Worm (Caenorhabditis elegans) whole organism, early embryonic: ENCODE measurements around the gene Y57G11C.1144.

Experiments
- B0310.2 ChIP-seq: sonication (generic microtip); optimal IDR thresholded peaks from 2 replicates; lab custom pipeline; 2016; ENCODE audit warnings: mild to moderate bottlenecking, missing genetic modification characterization, missing compliant biosample characterization
- F13C5.2 ChIP-seq: sonication (generic microtip); optimal IDR thresholded peaks from 2 replicates; lab custom pipeline; 2017; ENCODE audit warnings: mild to moderate bottlenecking, missing genetic modification characterization, inconsistent platforms, missing compliant biosample characterization
- ama-1 ChIP-seq: fragments of 150-350 bp; optimal IDR thresholded peaks from 2 replicates; lab custom pipeline; 2014
- ets-7 ChIP-seq: sonication (generic microtip); optimal IDR thresholded peaks from 2 replicates; lab custom pipeline; 2016; ENCODE audit warnings: missing genotype, missing genetic modification characterization, missing compliant biosample characterization
- flt-1 ChIP-seq: fragments of 200-800 bp; sonication (Bioruptor generic); IDR thresholded peaks from 2 replicates; pipeline ENCODE4 v1.3.6; 2022; ENCODE audit warnings: missing genetic modification characterization, missing compliant biosample characterization
- hmbx-1 ChIP-seq: sonication (generic microtip); optimal IDR thresholded peaks from 2 replicates; lab custom pipeline; 2016; ENCODE audit warnings: mild to moderate bottlenecking, missing genetic modification characterization, missing compliant biosample characterization
- hmg-4 ChIP-seq: fragments of 200-800 bp; sonication (Bioruptor generic); optimal IDR thresholded peaks from 2 replicates; lab custom pipeline; 2018; ENCODE audit warnings: mild to moderate bottlenecking, missing genetic modification characterization, missing compliant biosample characterization
- hnd-1 ChIP-seq: sonication (generic microtip); optimal IDR thresholded peaks from 2 replicates; lab custom pipeline; 2016; ENCODE audit warnings: missing genetic modification characterization, missing compliant biosample characterization
- sea-1 ChIP-seq: fragments of 200-800 bp; sonication (Bioruptor generic); conservative IDR thresholded peaks from 2 replicates; pipeline ENCODE4 v1.3.6; 2022; ENCODE audit warnings: missing genetic modification characterization, missing compliant biosample characterization
- tra-4 ChIP-seq: sonication (generic microtip); optimal IDR thresholded peaks from 2 replicates; lab custom pipeline; 2017; ENCODE audit warnings: missing genetic modification characterization, missing compliant biosample characterization

ce11 chrIV:14954842-14955241 lies 17.7 kb downstream of the Y57G11C.1144 start:
- TF ChIP-seq ama-1 (lab: Kevin White, UChicago) = no peak
- TF ChIP-seq sea-1 (GFP tag; lab: Robert Waterston, UW) = no peak
- no peak for TF ChIP-seq B0310.2 (tag; lab: Kevin White, UChicago)
- TF ChIP-seq tra-4 (tag; lab: Kevin White, UChicago) = no peak
- no peak for TF ChIP-seq F13C5.2 (tag; lab: Kevin White, UChicago)
- TF ChIP-seq hmg-4 = no peak
- no peak for TF ChIP-seq hnd-1 (tag; lab: Kevin White, UChicago)
- no peak for TF ChIP-seq hmbx-1 (tag; lab: Kevin White, UChicago)
- no peak for TF ChIP-seq flt-1 (GFP tag; lab: Robert Waterston, UW)
- TF ChIP-seq ets-7 (tag; lab: Kevin White, UChicago) = no peak
